Worm (Caenorhabditis elegans) whole organism, L2 larva: ENCODE data around the gene cyk-4.

ENCODE experiments used
- Y55F3AM.14 ChIP-seq: fragments of 200-800 bp; sonication (Bioruptor generic); optimal IDR thresholded peaks from 2 replicates; lab custom pipeline; 2018; ENCODE audit warnings: mild to moderate bottlenecking, missing genetic modification characterization, missing compliant biosample characterization
- aly-2 ChIP-seq: fragments of 150-350 bp; optimal IDR thresholded peaks from 2 replicates; lab custom pipeline; 2014; ENCODE audit warnings: missing biosample characterization, missing genetic modification characterization
- ama-1 ChIP-seq: fragments of 150-350 bp; optimal IDR thresholded peaks from 2 replicates; lab custom pipeline; 2018; ENCODE audit warnings: inconsistent platforms
- egl-27 ChIP-seq: sonication (generic microtip); optimal IDR thresholded peaks from 3 replicates; lab custom pipeline; 2017; ENCODE audit warnings: missing biosample characterization, missing genetic modification reagents, missing genetic modification characterization
- lin-39 ChIP-seq: fragments of 150-350 bp; optimal IDR thresholded peaks from 2 replicates; lab custom pipeline; 2014; ENCODE audit warnings: missing biosample characterization, missing genetic modification reagents, missing genetic modification characterization
- ztf-4 ChIP-seq: fragments of 150-350 bp; optimal IDR thresholded peaks from 2 replicates; lab custom pipeline; 2014; ENCODE audit warnings: missing biosample characterization, missing genetic modification characterization

DNA sequence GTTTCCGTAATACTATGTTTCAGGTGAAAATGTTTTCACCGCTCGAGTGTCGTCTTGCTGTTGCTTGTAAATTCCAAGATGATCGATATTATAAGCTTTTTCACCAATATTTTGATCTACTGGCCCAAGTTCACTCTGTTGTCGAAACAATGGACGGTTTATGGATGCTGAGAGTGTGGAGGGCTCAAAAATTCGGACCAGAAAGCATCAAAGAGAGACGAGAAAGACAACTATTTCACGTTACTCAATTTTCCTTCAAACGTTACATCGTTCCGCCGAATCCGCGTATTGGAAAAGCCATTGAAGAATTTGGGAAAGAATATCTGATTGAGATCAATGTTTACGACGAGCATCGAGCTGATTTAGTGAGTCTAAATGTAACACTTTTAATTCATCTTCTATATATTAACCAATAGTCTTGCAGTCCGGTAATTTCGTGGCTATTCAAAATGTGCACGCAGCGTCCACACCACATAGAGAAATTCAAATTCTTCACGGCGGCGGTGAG is 9.2 kb upstream of the cyk-4 start, which contains the start of gene pot-3:
- TF ChIP-seq ama-1 (no peak), ztf-4 (tag; lab: Kevin White, UChicago) (no peak), Y55F3AM.14 (GFP tag; lab: Kevin White, UChicago) (no peak), egl-27 (tag; lab: Kevin White, UChicago) (no peak), lin-39 (no peak), aly-2 (tag; lab: Kevin White, UChicago) (no peak)
